Worm (Caenorhabditis elegans) whole organism, L4 larva: ENCODE data around the gene F21C10.9.

Experiments used
- D1046.2 ChIP-seq: fragments of 200-800 bp; sonication (Bioruptor generic); IDR thresholded peaks from 2 replicates; pipeline ENCODE4 v1.3.6; 2022; ENCODE audit warnings: missing genetic modification characterization, missing compliant biosample characterization
- F37D6.2 ChIP-seq: sonication (generic microtip); optimal IDR thresholded peaks from 2 replicates; lab custom pipeline; 2016; ENCODE audit warnings: mild to moderate bottlenecking, missing genetic modification characterization, missing compliant biosample characterization
- F49E8.2 ChIP-seq: sonication (generic microtip); optimal IDR thresholded peaks from 2 replicates; lab custom pipeline; 2016; ENCODE audit warnings: missing compliant biosample characterization, mild to moderate bottlenecking, missing genetic modification characterization, borderline replicate concordance
- R02D3.7 ChIP-seq: fragments of 150-350 bp; sonication (generic microtip); optimal IDR thresholded peaks from 3 replicates; lab custom pipeline; 2014; ENCODE audit warnings: missing biosample characterization, missing genetic modification characterization
- ZK546.5 ChIP-seq, 2 experiments: sonication (generic microtip); optimal IDR thresholded peaks; 2 replicates each; lab custom pipeline; 2017; ENCODE audit warnings: missing biosample characterization in 2 of 2, missing genetic modification characterization in 2 of 2
- aha-1 ChIP-seq: fragments of 150-350 bp; peaks from one replicate; lab custom pipeline; 2014; ENCODE audit warnings: missing biosample characterization, missing genetic modification characterization
- ama-1 ChIP-seq: fragments of 150-350 bp; optimal IDR thresholded peaks from 2 replicates; lab custom pipeline; 2014; ENCODE audit warnings: inconsistent platforms, mixed read lengths
- ceh-82 ChIP-seq: sonication (generic microtip); optimal IDR thresholded peaks from 2 replicates; lab custom pipeline; 2017; ENCODE audit warnings: missing biosample characterization, missing genetic modification characterization
- daf-16 ChIP-seq, 3 experiments: sonication (generic microtip); optimal IDR thresholded peaks; 2 replicates each; lab custom pipeline; 2016 to 2017; ENCODE audit warnings: missing genetic modification characterization in 3 of 3, missing genetic modification reagents in 3 of 3, mild to moderate bottlenecking in 2 of 3, missing compliant biosample characterization in 2 of 3, missing biosample characterization in 1 of 3, moderate library complexity in 1 of 3
- daf-8 ChIP-seq: fragments of 200-800 bp; sonication (Bioruptor generic); IDR thresholded peaks from 2 replicates; pipeline ENCODE4 v1.3.6; 2022; ENCODE audit warnings: missing genetic modification characterization, missing compliant biosample characterization
- dmd-6 ChIP-seq: fragments of 200-800 bp; sonication (Bioruptor generic); IDR thresholded peaks from 2 replicates; pipeline ENCODE4 v1.3.6; 2022; ENCODE audit warnings: missing genetic modification reagents, missing genetic modification characterization, missing compliant biosample characterization
- dmd-9 ChIP-seq: fragments of 200-800 bp; sonication (Bioruptor generic); IDR thresholded peaks from 2 replicates; pipeline ENCODE4 v1.3.6; 2022; ENCODE audit warnings: missing genetic modification reagents, missing genetic modification characterization, missing compliant biosample characterization
- lin-13 ChIP-seq: fragments of 150-350 bp; optimal IDR thresholded peaks from 2 replicates; lab custom pipeline; 2014; ENCODE audit warnings: missing biosample characterization, missing genetic modification reagents, missing genetic modification characterization
- lin-15B ChIP-seq: fragments of 150-350 bp; sonication (generic microtip); optimal IDR thresholded peaks from 3 replicates; lab custom pipeline; 2014; ENCODE audit warnings: missing biosample characterization, missing genetic modification characterization
- lin-29 ChIP-seq: fragments of 200-800 bp; sonication (Bioruptor generic); IDR thresholded peaks from 2 replicates; pipeline ENCODE4 v1.3.6; 2022; ENCODE audit warnings: missing genetic modification reagents, missing genetic modification characterization, missing compliant biosample characterization
- lsy-2 ChIP-seq, 2 experiments: fragments of 150-350 bp in 1 of 2; sonication (generic microtip) in 1 of 2; optimal IDR thresholded peaks; 2 replicates each; lab custom pipeline; 2014 to 2017; ENCODE audit warnings: missing biosample characterization in 2 of 2, missing genetic modification characterization in 2 of 2
- madf-9 ChIP-seq: fragments of 200-800 bp; sonication (Bioruptor generic); conservative IDR thresholded peaks from 2 replicates; pipeline ENCODE4 v1.3.6; 2022; ENCODE audit warnings: missing genetic modification reagents, missing genetic modification characterization, missing compliant biosample characterization
- mep-1 ChIP-seq: fragments of 150-350 bp; sonication (generic microtip); optimal IDR thresholded peaks from 3 replicates; lab custom pipeline; 2014; ENCODE audit warnings: missing biosample characterization, missing genetic modification characterization
- nhr-237 ChIP-seq: sonication (generic microtip); optimal IDR thresholded peaks from 2 replicates; lab custom pipeline; 2017; ENCODE audit warnings: missing biosample characterization, missing genetic modification characterization
- nhr-25 ChIP-seq: sonication (generic microtip); optimal IDR thresholded peaks from 2 replicates; lab custom pipeline; 2017; ENCODE audit warnings: missing genetic modification characterization, mild to moderate bottlenecking, missing compliant biosample characterization, antibody characterized with exemption, moderate library complexity, borderline replicate concordance; ENCODE audit not compliant: insufficient read depth
- pha-4 ChIP-seq, 2 experiments: fragments of 150-350 bp in 1 of 2; fragments of 200-800 bp in 1 of 2; sonication (Bioruptor generic) in 1 of 2; IDR thresholded peaks in 1 of 2; optimal IDR thresholded peaks in 1 of 2; 2 replicates each; pipeline versions ENCODE4 v1.3.6 to Lab custom; 2014 to 2022; ENCODE audit warnings: missing genetic modification characterization in 2 of 2, missing genetic modification reagents in 2 of 2, missing biosample characterization in 1 of 2, missing compliant biosample characterization in 1 of 2
- php-3 ChIP-seq: fragments of 200-800 bp; sonication (Bioruptor generic); IDR thresholded peaks from 2 replicates; pipeline ENCODE4 v1.3.6; 2022; ENCODE audit warnings: missing genetic modification reagents, missing genetic modification characterization, missing compliant biosample characterization
- sdz-12 ChIP-seq: fragments of 200-800 bp; sonication (Bioruptor generic); optimal IDR thresholded peaks from 2 replicates; lab custom pipeline; 2018; ENCODE audit warnings: mild to moderate bottlenecking, missing genetic modification characterization, missing compliant biosample characterization
- set-16 ChIP-seq: fragments of 200-800 bp; sonication (Bioruptor generic); IDR thresholded peaks from 2 replicates; pipeline ENCODE4 v1.3.6; 2022; ENCODE audit warnings: missing genetic modification reagents, missing genetic modification characterization, missing compliant biosample characterization
- spr-1 ChIP-seq: sonication (generic microtip); optimal IDR thresholded peaks from 2 replicates; lab custom pipeline; 2016; ENCODE audit warnings: mild to moderate bottlenecking, missing genetic modification characterization, missing compliant biosample characterization
- tra-1 ChIP-seq: fragments of 200-800 bp; sonication (Bioruptor generic); IDR thresholded peaks from 2 replicates; pipeline ENCODE4 v1.3.6; 2022; ENCODE audit warnings: missing genetic modification reagents, missing genetic modification characterization, missing compliant biosample characterization

The F21C10.9 gene

DNA sequence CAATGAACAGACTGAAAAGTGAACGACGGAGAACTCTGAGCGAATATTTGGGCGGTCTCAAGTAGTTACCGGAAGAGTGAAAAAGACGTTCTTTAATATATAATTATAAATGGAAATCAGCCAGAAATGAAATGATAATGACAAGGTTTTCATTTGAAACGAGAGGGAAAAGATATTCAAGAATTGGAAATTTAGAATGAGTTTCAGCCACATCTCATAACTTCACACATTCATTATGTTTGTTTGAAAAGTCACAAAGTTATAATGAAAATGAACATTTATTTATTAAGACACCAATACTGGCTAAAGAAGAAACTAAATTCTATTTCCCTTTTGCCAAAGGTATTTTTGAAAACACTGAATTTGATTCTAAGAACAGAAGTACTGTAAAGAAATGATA, 47.4 kb downstream of the F21C10.9 start, which contains the start of gene C25E10.7:
TSS of gene C25E10.7 (minus strand) at position 101 of the 400 bp plus-strand sequence.
- TF ChIP-seq lsy-2 (tag; optimal IDR thresholded peaks at IDR 0.05; lab: Kevin White, UChicago), result no peak
- TF ChIP-seq dmd-6, result no peak
- no peak for TF ChIP-seq tra-1 (GFP tag; lab: Robert Waterston, UW)
- TF ChIP-seq spr-1 (tag; lab: Kevin White, UChicago), result no peak
- TF ChIP-seq ama-1 (lab: Kevin White, UChicago), result no peak
- TF ChIP-seq madf-9 (GFP tag; lab: Robert Waterston, UW), result no peak
- no peak for TF ChIP-seq lin-13 (GFP tag; lab: Kevin White, UChicago)
- TF ChIP-seq daf-16 (GFP tag; optimal IDR thresholded peaks at IDR 0.05; lab: Kevin White, UChicago), result no peak
- no peak for TF ChIP-seq daf-16 (tag; optimal IDR thresholded peaks at IDR 0.05; lab: Kevin White, UChicago)
- TF ChIP-seq F37D6.2, result no peak
- no peak for TF ChIP-seq dmd-9 (GFP tag; lab: Robert Waterston, UW)
- no peak for TF ChIP-seq daf-8 (GFP tag; lab: Robert Waterston, UW)
- TF ChIP-seq D1046.2 (GFP tag; lab: Robert Waterston, UW), result no peak
- TF ChIP-seq set-16 (GFP tag; lab: Robert Waterston, UW), result no peak
- TF ChIP-seq php-3 (GFP tag; lab: Robert Waterston, UW), result no peak
- TF ChIP-seq F49E8.2, result no peak
- TF ChIP-seq R02D3.7 (tag; lab: Kevin White, UChicago), result no peak
- TF ChIP-seq, all 104 proteins: peak for 0

DNA sequence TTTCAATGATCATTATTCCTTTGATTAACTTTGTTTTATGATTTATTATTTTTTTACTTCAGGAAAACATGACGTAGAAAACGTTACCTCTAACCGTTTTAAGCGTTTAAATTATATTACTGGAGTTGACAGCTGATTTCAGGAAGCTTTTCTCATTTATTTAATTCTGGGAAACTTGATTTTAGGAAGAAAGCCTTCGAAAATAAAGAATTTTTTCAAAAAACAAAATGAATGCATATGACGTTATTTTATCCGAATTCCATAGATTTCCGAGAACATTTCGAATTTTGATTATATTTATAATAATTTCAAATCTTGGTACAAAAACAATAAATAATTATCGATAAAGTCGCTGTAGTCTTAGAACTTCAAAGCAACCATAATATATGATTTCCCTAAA, 49.2 kb downstream of the F21C10.9 start:
- TF ChIP-seq lin-29 (GFP tag; lab: Robert Waterston, UW) (no peak), set-16 (GFP tag; lab: Robert Waterston, UW) (no peak), madf-9 (GFP tag; lab: Robert Waterston, UW) (no peak), pha-4 (GFP tag; IDR thresholded peaks at IDR 0.05; lab: Robert Waterston, UW) (no peak), pha-4 (tag; optimal IDR thresholded peaks at IDR 0.05; lab: Kevin White, UChicago) (no peak), mep-1 (tag; lab: Kevin White, UChicago) (no peak), sdz-12 (GFP tag; lab: Kevin White, UChicago) (no peak), lin-15B (no peak), nhr-25 (tag; lab: Kevin White, UChicago) (no peak), ZK546.5 (tag; optimal IDR thresholded peaks at IDR 0.05; lab: Kevin White, UChicago) (no peak), daf-8 (GFP tag; lab: Robert Waterston, UW) (no peak)
- TF ChIP-seq, all 104 proteins: peak for 0

DNA sequence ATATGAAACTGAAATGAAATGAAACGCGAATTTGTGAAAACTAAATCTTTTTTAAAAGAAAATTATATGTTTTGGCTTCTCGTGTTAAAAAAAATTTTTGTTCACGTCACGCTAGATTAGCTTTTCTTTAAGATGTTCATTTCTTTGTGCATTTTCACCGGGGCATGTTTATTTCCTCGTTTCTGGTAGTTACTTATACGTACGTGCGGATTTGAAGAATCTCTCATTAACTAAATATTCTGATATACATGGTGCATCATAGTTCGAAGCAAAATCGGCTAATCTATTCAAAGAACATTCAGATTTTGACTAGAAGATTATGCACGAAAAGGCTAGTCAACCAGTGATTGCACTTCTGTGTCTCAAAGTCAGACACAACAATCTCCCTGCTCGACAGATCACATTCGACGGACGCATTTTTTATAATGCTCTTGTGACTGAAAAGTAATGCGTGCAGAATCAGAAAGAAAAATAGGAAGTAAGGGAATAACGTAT, 50.9 kb downstream of the F21C10.9 start, which contains the start of gene C25E10.17:
TSS of gene C25E10.17 (minus strand) at position 51 of the 495 bp plus-strand sequence.
- TF ChIP-seq aha-1 (tag; lab: Kevin White, UChicago) (peak; percentile 92), ceh-82 (tag; lab: Kevin White, UChicago) (no peak), lin-13 (GFP tag; lab: Kevin White, UChicago) (no peak), nhr-237 (tag; lab: Kevin White, UChicago) (no peak)
